Fruit fly (Drosophila melanogaster) Kc167 (cell line): ENCODE measurements around the gene dlg1.

Experiments
- Myc ChIP-seq: fragments of >200 bp; optimal IDR thresholded peaks from 2 replicates; lab custom pipeline; 2017; ENCODE audit warnings: missing external identifiers
- Sin3A ChIP-seq: fragments of >200 bp; optimal IDR thresholded peaks from 2 replicates; lab custom pipeline; 2018; ENCODE audit warnings: missing external identifiers
- h ChIP-seq: fragments of >200 bp; optimal IDR thresholded peaks from 3 replicates; lab custom pipeline; 2018; ENCODE audit warnings: missing external identifiers
- insv ChIP-seq: fragments of >200 bp; optimal IDR thresholded peaks from 3 replicates; lab custom pipeline; 2018; ENCODE audit warnings: missing external identifiers
- psq ChIP-seq: fragments of >200 bp; optimal IDR thresholded peaks from 2 replicates; lab custom pipeline; 2017; ENCODE audit warnings: missing external identifiers
- ttk ChIP-seq: sonication (Bioruptor generic); optimal IDR thresholded peaks from 2 replicates; lab custom pipeline; 2017; ENCODE audit warnings: missing external identifiers

dlg1 gene

DNA sequence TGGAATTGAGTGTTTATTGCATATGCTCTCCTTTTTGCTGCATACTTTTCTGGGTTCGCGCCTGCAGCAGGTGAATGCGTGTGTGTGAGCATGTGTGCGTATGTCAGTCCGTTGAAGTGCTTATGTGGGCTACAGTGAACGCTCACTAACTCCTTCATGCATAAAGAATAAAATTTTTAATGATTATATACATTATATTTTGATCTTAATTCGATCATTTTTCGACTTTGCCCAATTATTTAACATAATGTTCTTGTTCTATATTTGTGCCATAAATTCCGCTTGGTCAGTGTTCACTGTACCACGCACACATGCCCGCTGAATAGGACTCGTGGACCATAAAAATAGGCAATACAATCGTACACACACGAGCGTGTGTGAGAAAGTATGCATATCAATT, 1.3 kb downstream of the dlg1 start:
- TF ChIP-seq insv (lab: Kevin White, UChicago) (no peak), Myc (no peak), ttk (no peak), h (lab: Kevin White, UChicago) (no peak), Sin3A (lab: Kevin White, UChicago) (no peak), psq (lab: Kevin White, UChicago) (no peak)

DNA sequence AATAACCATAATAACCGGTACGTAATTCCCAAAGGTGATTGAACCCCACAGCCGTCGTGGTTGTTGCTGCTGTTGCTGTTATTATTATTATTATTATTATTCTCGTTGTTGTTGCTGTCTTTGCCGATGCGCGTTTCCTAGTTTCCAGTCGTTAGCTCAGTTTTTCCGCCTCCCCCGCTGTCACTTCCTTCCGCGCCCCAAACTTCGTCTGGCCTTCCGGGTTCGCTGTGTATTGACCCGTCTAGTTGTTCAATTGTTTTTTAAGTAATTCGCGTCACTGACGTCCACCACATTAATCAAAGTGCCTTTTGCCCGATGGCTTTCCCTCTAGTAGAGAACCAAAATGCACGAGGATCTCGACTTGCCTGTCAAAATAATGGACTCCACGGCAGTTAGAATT, 2.1 kb downstream of the dlg1 start:
- TF ChIP-seq h (lab: Kevin White, UChicago) = no peak
- TF ChIP-seq ttk = no peak
- no peak for TF ChIP-seq insv (lab: Kevin White, UChicago)
- TF ChIP-seq Sin3A (lab: Kevin White, UChicago) = no peak
- TF ChIP-seq psq (lab: Kevin White, UChicago) = no peak
- no peak for TF ChIP-seq Myc

DNA sequence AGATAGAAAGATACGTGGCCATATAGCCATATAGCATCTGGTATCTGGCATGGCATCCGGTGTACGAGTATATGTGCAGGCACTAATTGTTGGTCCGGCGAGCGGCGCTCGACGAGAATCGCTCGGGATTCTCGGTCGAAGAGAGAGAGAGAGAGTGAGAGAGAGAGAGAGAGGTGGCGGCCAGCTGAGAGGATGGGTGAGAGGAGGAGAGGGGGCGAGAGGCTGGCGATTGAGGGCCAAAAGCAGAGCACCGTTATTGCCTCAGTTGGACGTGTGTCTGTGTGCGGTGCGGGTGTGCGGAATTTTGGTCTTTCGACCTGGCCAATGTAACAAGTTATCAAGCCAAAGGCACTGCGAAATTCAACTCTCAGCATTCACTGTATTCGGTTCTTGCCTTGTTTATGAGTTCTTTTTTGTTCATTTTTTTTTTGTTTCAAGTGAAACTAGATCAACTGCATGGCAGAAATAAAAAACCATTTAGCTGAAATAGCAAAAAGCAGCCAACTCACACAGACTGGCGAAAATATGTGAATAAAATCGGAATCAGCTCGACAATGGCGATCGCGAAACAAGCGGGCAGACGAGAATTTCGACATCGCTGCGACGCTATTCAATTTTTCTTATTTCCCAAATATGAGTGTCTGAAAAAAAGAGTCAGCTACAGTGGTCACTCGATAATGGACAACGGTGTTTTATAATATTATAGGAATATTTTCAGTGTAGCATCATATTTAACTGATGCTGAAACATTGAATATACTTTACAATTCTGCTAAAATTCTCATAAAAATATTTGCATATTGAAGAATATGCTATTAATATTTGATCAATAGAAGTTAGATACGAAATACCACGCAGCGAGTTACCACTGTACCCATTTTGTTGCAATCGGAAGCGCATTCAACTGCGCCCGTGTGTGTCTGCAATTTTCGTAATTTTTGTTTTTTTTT, 3.6 kb downstream of the dlg1 start:
- no peak for TF ChIP-seq h (lab: Kevin White, UChicago)

DNA sequence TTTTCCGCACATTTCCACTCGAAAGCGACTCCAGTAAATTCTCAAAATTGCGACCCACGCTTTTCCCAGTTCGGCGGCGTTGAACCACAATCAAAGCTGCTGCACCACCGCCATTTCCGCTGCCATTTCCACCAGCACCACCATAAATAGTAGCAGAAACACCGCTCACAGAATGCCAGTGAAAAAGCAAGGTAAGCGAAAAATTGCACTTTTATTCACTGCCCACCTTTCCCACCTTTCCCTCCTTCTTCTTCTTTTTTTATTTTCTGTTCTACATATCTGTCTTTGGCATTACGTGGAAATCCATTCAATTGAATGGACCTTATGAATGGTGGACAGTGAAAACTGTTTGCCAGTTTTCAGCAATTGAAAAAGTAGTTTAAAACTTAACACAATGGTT, 4.9 kb downstream of the dlg1 start:
- TF ChIP-seq Sin3A (lab: Kevin White, UChicago) (no peak), psq (lab: Kevin White, UChicago) (no peak), insv (lab: Kevin White, UChicago) (no peak), Myc (no peak), ttk (no peak), h (lab: Kevin White, UChicago) (no peak)

DNA sequence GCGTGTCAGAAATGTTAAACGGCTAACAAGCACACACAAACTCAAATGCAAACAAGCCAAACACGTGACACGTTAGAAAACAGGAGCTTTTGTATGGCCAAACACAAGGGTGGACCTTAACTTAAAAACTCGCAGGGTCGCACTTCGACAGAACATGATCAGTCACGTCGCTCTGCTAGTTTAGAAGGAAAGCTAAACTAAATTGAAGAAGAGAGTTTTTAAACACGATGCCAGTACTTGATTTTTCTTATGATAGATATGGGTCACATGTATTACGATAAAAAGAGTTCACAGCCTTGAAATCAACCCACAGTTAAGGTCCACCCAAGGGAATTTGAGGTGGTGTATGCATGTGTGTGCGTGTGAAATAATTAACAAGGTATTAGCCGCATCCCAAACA, 8.9 kb downstream of the dlg1 start:
- TF ChIP-seq Myc = no peak
- no peak for TF ChIP-seq psq (lab: Kevin White, UChicago)
- TF ChIP-seq ttk = no peak
- TF ChIP-seq insv (lab: Kevin White, UChicago) = no peak
- no peak for TF ChIP-seq h (lab: Kevin White, UChicago)
- TF ChIP-seq Sin3A (lab: Kevin White, UChicago) = no peak

DNA sequence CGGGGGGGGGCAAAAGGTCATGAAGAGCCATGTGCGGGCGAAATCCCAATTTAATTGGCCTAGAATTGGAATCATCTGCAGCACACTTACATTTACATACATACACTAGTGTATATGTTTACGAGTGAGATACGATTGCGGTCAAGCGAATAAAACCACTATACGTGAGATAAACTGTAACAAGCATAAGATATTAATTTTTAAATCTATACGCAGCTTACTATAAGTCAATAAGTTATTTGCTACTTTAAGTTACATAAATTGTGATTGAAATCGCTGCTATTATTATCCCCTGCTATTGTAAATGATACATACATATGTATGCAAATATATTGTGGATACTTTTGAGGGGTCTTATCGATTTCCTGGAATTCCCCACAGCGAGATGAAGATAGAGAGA, 9.7 kb downstream of the dlg1 start:
- TF ChIP-seq h (lab: Kevin White, UChicago) = no peak
- TF ChIP-seq Sin3A (lab: Kevin White, UChicago) = no peak
- no peak for TF ChIP-seq Myc
- no peak for TF ChIP-seq insv (lab: Kevin White, UChicago)
- no peak for TF ChIP-seq ttk
- no peak for TF ChIP-seq psq (lab: Kevin White, UChicago)

DNA sequence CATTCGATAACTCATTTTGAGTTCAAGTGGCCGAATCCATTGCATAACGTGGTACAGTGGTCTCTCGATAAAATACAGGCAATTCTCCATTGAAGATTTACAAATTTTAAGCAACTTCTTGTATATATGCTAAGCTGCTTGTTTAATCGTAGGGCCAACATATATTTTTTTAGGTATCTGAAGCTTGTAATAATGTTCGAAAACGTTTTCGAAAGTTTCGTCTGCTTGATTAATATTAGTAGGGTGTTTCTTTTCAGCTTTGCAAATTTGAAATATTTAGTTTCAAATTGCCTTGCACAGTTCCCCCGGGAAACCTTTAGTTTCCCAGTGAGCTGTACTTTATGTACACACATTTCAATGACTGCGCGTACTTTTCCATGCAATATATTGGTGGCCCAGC, 10.3 kb downstream of the dlg1 start:
- TF ChIP-seq ttk = no peak
- no peak for TF ChIP-seq Sin3A (lab: Kevin White, UChicago)
- no peak for TF ChIP-seq Myc
- TF ChIP-seq psq (lab: Kevin White, UChicago) = no peak
- no peak for TF ChIP-seq insv (lab: Kevin White, UChicago)
- no peak for TF ChIP-seq h (lab: Kevin White, UChicago)

DNA sequence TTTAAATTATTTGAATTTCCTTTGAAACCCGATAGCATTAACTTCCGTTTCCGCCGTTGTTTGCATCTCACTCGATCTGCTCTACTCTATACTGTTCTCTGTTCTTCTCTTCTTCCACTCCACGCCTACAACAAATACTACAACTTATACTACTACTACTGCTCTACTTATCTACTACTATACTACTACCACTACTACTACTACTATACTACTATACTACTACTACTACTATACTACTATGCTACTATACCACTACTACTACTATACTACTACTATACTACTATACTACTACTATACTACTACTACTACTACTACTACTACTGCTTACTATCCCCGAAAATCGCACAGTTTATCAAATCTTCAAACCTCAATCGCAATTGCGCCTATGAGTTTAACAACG, 13.1 kb downstream of the dlg1 start:
- TF ChIP-seq Sin3A (lab: Kevin White, UChicago) (no peak), psq (lab: Kevin White, UChicago) (no peak), ttk (no peak), Myc (no peak), insv (lab: Kevin White, UChicago) (no peak), h (lab: Kevin White, UChicago) (no peak)

DNA sequence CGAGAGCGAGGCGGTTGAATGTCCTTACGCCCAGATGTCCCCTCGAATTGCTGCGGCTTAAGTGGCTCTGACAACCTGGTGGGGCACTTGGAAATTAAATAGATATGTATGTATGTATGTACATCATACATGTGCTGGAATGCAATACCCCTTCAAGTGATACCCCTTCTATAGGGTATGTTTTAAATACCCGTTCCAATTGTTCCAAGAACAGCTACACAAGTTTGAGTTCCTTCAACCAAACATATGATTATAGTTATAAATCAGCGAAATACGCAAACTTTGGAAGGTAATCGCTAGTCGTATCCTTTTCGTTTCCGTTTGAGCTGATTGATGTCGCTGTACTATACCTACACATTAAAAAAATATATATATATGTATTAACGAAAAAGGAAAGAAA, 14.1 kb downstream of the dlg1 start:
- TF ChIP-seq h (lab: Kevin White, UChicago) (no peak), Sin3A (lab: Kevin White, UChicago) (no peak), ttk (no peak), insv (lab: Kevin White, UChicago) (no peak), psq (lab: Kevin White, UChicago) (no peak), Myc (no peak)

DNA sequence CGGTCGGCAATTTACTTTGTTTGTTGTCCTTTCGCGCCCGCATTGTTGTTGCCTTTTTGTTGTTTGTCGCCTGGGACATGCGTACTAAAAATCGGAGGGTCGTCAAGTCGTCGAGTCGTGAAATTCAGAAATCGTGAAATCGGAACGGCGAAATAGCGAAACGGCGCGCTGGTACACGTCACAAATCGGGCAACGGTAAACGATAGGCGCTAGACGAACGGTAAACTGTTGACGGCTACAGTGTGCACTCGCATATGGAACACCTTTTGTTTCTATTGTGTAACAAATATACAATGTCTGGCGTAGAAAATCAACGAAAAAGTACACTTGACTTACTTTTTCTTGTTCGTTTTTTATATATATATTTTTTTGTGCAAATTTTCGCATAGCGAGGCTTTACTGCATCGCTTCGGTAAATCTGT, 14.6 kb downstream of the dlg1 start:
- TF ChIP-seq h (lab: Kevin White, UChicago) (no peak), psq (lab: Kevin White, UChicago) (no peak)

DNA sequence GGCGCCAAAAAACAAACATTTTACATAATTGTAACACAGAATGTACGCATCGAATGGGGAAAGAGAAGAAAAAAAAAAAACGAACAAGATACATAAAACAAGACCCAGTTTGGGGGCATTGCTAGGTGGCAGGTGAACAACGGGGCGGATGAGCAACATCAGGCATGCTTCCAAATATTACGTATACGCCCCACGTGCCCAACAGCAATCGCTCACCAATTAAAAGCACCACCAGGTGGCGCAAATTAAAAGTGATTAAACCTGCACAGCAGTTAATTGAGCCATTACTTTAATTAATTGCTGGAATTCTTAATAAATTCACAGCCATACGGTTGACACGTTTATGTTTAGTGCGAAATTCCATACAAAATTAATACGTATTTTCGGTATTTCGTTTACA, 16.0 kb downstream of the dlg1 start:
- TF ChIP-seq Sin3A (lab: Kevin White, UChicago) (no peak), Myc (no peak), h (lab: Kevin White, UChicago) (no peak), ttk (no peak), insv (lab: Kevin White, UChicago) (no peak), psq (lab: Kevin White, UChicago) (no peak)

DNA sequence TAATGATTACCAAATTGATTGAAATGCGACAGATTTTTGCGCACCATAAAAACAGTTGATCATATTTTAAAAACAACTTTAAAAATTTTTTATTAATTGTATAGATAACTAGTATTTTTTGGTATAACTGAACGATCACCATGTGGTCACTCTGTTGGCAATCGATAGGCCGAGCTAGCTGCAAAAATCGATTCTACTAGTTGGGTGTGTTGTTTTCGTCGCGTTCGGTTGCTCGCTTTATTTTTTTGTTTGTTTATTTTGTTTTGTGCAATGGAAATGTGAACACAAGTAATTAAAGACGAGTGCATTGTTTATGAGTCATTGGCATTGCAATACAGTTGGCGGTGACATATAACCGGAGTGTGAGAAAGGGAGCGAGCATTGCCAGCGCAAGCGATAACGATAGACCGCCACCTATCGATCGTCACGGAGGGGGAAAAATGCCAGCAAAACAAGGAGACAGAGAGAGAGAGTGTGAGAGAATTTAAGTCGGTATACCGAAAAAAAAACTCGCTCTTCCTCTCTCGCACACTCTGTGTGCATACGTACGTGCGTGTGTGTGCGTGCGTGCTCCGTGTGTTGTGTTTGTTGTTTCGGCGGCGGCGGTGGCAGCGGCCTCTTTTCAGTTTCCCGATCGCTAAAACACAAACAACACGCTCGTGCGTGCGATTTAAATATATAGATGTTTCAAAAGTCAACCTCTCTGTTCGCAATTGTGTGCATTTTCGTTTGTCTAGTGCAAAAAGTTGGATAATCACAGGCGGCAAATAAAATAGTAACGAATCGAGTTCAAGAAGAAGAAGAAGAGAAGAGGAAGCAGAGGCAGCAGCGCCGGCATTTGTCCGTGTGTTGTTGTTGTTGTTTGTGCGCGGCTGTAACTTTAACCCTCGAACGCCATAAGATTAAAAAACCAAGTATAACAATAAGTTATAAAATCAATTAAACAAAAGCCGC, 20.3 kb downstream of the dlg1 start:
- TF ChIP-seq insv (lab: Kevin White, UChicago) (no peak), Myc (no peak), psq (lab: Kevin White, UChicago) (no peak), Sin3A (lab: Kevin White, UChicago) (no peak), h (lab: Kevin White, UChicago) (no peak), ttk (no peak)
